Fruit fly (Drosophila melanogaster): ENCODE data around the gene bc10.

Gene bc10

dm6 chr3L:5603860-5604415 lies 38.9 kb downstream of the bc10 start, which contains the start of gene TM9SF3 (continued):
- TF ChIP-seq Gug (GFP tag; IDR thresholded peaks at IDR 0.05) (0 out of 4 replicates have a peak, but pooled peaks have one; percentile 9), tgo (GFP tag; IDR thresholded peaks at IDR 0.05) (no peak), wek (GFP tag; optimal IDR thresholded peaks at IDR 0.05) (no peak), Taf1 (GFP tag; IDR thresholded peaks at IDR 0.05) (no peak), Atf3 (GFP tag; optimal IDR thresholded peaks at IDR 0.05) (no peak), CG6175 (GFP tag; IDR thresholded peaks at IDR 0.05) (no peak), NFAT (GFP tag; IDR thresholded peaks at IDR 0.05) (0 out of 2 replicates have a peak, but pooled peaks have one; percentile 31), PHDP (tag; optimal IDR thresholded peaks at IDR 0.05) (no peak), C15 (GFP tag; IDR thresholded peaks at IDR 0.05) (no peak), Ets65A (GFP tag) (peak; percentile 94), Meics (GFP tag; optimal IDR thresholded peaks at IDR 0.05) (no peak), Rx (GFP tag; IDR thresholded peaks at IDR 0.05) (no peak), crol (GFP tag; IDR thresholded peaks at IDR 0.05) (no peak), CG12744 (GFP tag; optimal IDR thresholded peaks at IDR 0.05) (no peak), Rfx (GFP tag; IDR thresholded peaks at IDR 0.05) (peak; percentile 41; the same call in 1 of the 2 replicates), CG5245 (GFP tag; optimal IDR thresholded peaks at IDR 0.05) (no peak), CTCF (GFP tag; optimal IDR thresholded peaks at IDR 0.05) (peak; percentile 13), crc (GFP tag; optimal IDR thresholded peaks at IDR 0.05) (no peak), CG16813 (GFP tag; IDR thresholded peaks at IDR 0.05; ENCODE audit: partially characterized antibody) (peak; percentile 88), sug (tag; optimal IDR thresholded peaks at IDR 0.05) (no peak), CG8765 (GFP tag; IDR thresholded peaks at IDR 0.05) (no peak), CG4617 (GFP tag; optimal IDR thresholded peaks at IDR 0.05; ENCODE audit: borderline replicate concordance) (no peak), ara (GFP tag; IDR thresholded peaks at IDR 0.05) (no peak), gsb-n (tag; optimal IDR thresholded peaks at IDR 0.05) (no peak), dmrt11E (tag; optimal IDR thresholded peaks at IDR 0.05) (no peak), lov (optimal IDR thresholded peaks at IDR 0.05) (no peak), lov (GFP tag; IDR thresholded peaks at IDR 0.05) (no peak), ewg (GFP tag; optimal IDR thresholded peaks at IDR 0.05) (no peak), CG4404 (GFP tag; IDR thresholded peaks at IDR 0.05) (no peak), B-H2 (GFP tag; optimal IDR thresholded peaks at IDR 0.05) (no peak), Oli (tag; optimal IDR thresholded peaks at IDR 0.05) (no peak), Dip3 (GFP tag; optimal IDR thresholded peaks at IDR 0.05) (peak; percentile 0), CG9876 (GFP tag; optimal IDR thresholded peaks at IDR 0.05) (no peak), CG1602 (GFP tag; optimal IDR thresholded peaks at IDR 0.05) (peak; percentile 22), slbo (GFP tag; IDR thresholded peaks at IDR 0.05) (peak; percentile 46; the same call in 1 of the 2 replicates), sens (GFP tag) (peak; percentile 88), zf30C (GFP tag; optimal IDR thresholded peaks at IDR 0.05) (no peak), abd-A (tag; optimal IDR thresholded peaks at IDR 0.05) (no peak), sqz (GFP tag; optimal IDR thresholded peaks at IDR 0.05) (no peak), ato (GFP tag; IDR thresholded peaks at IDR 0.05; ENCODE audit: partially characterized antibody) (peak; percentile 63), CG18011 (GFP tag; optimal IDR thresholded peaks at IDR 0.05) (no peak), dmrt99B (tag; optimal IDR thresholded peaks at IDR 0.05) (no peak), TFAM (GFP tag; optimal IDR thresholded peaks at IDR 0.05) (no peak), peb (GFP tag; IDR thresholded peaks at IDR 0.05) (no peak), CG4854 (GFP tag; optimal IDR thresholded peaks at IDR 0.05) (no peak), CG15479 (GFP tag; optimal IDR thresholded peaks at IDR 0.05) (no peak), ac (GFP tag; optimal IDR thresholded peaks at IDR 0.05) (no peak), Dp (GFP tag; optimal IDR thresholded peaks at IDR 0.05) (peak; percentile 91), CG17829 (tag; optimal IDR thresholded peaks at IDR 0.05) (peak; percentile 21), CG6689 (GFP tag; IDR thresholded peaks at IDR 0.05) (no peak), CG10959 (GFP tag; IDR thresholded peaks at IDR 0.05) (no peak), CG13287 (GFP tag; IDR thresholded peaks at IDR 0.05; ENCODE audit: partially characterized antibody) (peak; percentile 89)
